Worm (Caenorhabditis elegans) whole organism, dauer: Measurements from ENCODE around the gene B0334.5.

Experiments
- unc-62 ChIP-seq: sonication (generic microtip); optimal IDR thresholded peaks from 2 replicates; lab custom pipeline; 2017; ENCODE audit warnings: missing biosample characterization, missing genetic modification reagents, missing genetic modification characterization

B0334.5 gene

ce11 chrII:11473525-11474181, 23.8 kb upstream of the B0334.5 start, which contains the start of the genes metl-1 and W02B12.11:
Gene metl-1, minus strand, starts transcription at chrII:11473575.
Gene W02B12.11, plus strand, starts transcription at chrII:11473861.
- no peak for TF ChIP-seq unc-62

- no peak for TF ChIP-seq unc-62
Measured at ce11 chrII:11476410-11476809, 21.1 kb upstream of the B0334.5 start, which contains the start of gene W02B12.16. Gene W02B12.16, minus strand, starts transcription at chrII:11476510.

- TF ChIP-seq unc-62 = no peak
Measured at ce11 chrII:11479076-11479475, 18.4 kb upstream of the B0334.5 start, which contains the start of gene W02B12.12. Gene W02B12.12, minus strand, starts transcription at chrII:11479176.

ce11 chrII:11484600-11484999, 12.9 kb upstream of the B0334.5 start:
- TF ChIP-seq unc-62 = no peak

ce11 chrII:11485200-11485599, 12.3 kb upstream of the B0334.5 start, which contains the start of gene twk-5:
Gene twk-5, minus strand, starts transcription at chrII:11485300.
- no peak for TF ChIP-seq unc-62

- TF ChIP-seq unc-62 = no peak
Measured at ce11 chrII:11486698-11487234, 10.7 kb upstream of the B0334.5 start, which contains the start of gene ttr-18. Gene ttr-18, minus strand, starts transcription at chrII:11486748.

ce11 chrII:11487999-11488398, 9.5 kb upstream of the B0334.5 start, which contains the start of gene B0334.13:
Gene B0334.13, plus strand, starts transcription at chrII:11488299.
- no peak for TF ChIP-seq unc-62

ce11 chrII:11492843-11493242, 4.6 kb upstream of the B0334.5 start, which contains the start of gene hacl-1:
Gene hacl-1, minus strand, starts transcription at chrII:11492963.
- no peak for TF ChIP-seq unc-62

ce11 chrII:11495307-11495706, 2.2 kb upstream of the B0334.5 start, which contains the start of the genes ooc-3 and B0334.4:
Gene ooc-3, minus strand, starts transcription at chrII:11495321.
Gene B0334.4, plus strand, starts transcription at chrII:11495692.
- TF ChIP-seq unc-62 = no peak

ce11 chrII:11495806-11496205, 1.7 kb upstream of the B0334.5 start:
- no peak for TF ChIP-seq unc-62

ce11 chrII:11496767-11497166, 698 bp upstream of the B0334.5 start, which contains the start of gene emc-5:
Gene emc-5, plus strand, starts transcription at chrII:11496780.
- no peak for TF ChIP-seq unc-62

- TF ChIP-seq unc-62 = no peak
Measured at ce11 chrII:11500198-11500597, 2.7 kb downstream of the B0334.5 start, which contains the start of gene B0334.20. Gene B0334.20, minus strand, starts transcription at chrII:11500459.

- no peak for TF ChIP-seq unc-62
Measured at ce11 chrII:11501956-11502355, 4.5 kb downstream of the B0334.5 start.

ce11 chrII:11503761-11504160, 6.3 kb downstream of the B0334.5 start:
- no peak for TF ChIP-seq unc-62

ce11 chrII:11510373-11510772, 12.9 kb downstream of the B0334.5 start, which contains the start of gene npr-41:
Gene npr-41, plus strand, starts transcription at chrII:11510673.
- TF ChIP-seq unc-62 = no peak

ce11 chrII:11512921-11513320, 15.5 kb downstream of the B0334.5 start:
- no peak for TF ChIP-seq unc-62

- no peak for TF ChIP-seq unc-62
Measured at ce11 chrII:11514775-11515174, 17.3 kb downstream of the B0334.5 start, which contains the start of gene srh-44. Gene srh-44, plus strand, starts transcription at chrII:11515075.

ce11 chrII:11518184-11518583, 20.7 kb downstream of the B0334.5 start, which contains the start of gene B0334.10:
Gene B0334.10, plus strand, starts transcription at chrII:11518484.
- no peak for TF ChIP-seq unc-62
